Fruit fly (Drosophila melanogaster) whole organism, embryonic: Measurements from ENCODE around the gene CG13675.

ENCODE experiments used
- Adf1 ChIP-seq: fragments of 200-800 bp; sonication (Bioruptor generic); IDR thresholded peaks from 2 replicates; pipeline ENCODE4 v1.3.6; 2022; ENCODE audit warnings: missing biosample characterization, missing genetic modification characterization
- Bteb2 ChIP-seq: fragments of 200-800 bp; sonication (Bioruptor generic); optimal IDR thresholded peaks from 2 replicates; lab custom pipeline; 2016; ENCODE audit warnings: missing biosample characterization, missing genetic modification characterization
- C15 ChIP-seq: fragments of 200-800 bp; sonication (Bioruptor generic); IDR thresholded peaks from 3 replicates; pipeline ENCODE4 v1.3.6; 2022; ENCODE audit warnings: missing biosample characterization, missing genetic modification characterization
- CG1024 ChIP-seq: fragments of 200-800 bp; sonication (Bioruptor generic); IDR thresholded peaks from 2 replicates; pipeline ENCODE4 v1.3.6; 2022; ENCODE audit warnings: missing biosample characterization, missing genetic modification characterization
- CG10565 ChIP-seq: fragments of 200-800 bp; sonication (Bioruptor generic); optimal IDR thresholded peaks from 3 replicates; lab custom pipeline; 2016; ENCODE audit warnings: missing biosample characterization, mild to moderate bottlenecking, missing genetic modification characterization
- CG11085 ChIP-seq: fragments of 200-800 bp; sonication (Bioruptor generic); IDR thresholded peaks from 2 replicates; pipeline ENCODE4 v1.3.6; 2022; ENCODE audit warnings: missing biosample characterization, missing genetic modification characterization
- CG1233 ChIP-seq: fragments of 200-800 bp; sonication (Bioruptor generic); optimal IDR thresholded peaks from 4 replicates; lab custom pipeline; 2018; ENCODE audit warnings: missing biosample characterization, mild to moderate bottlenecking, missing genetic modification characterization
- CG12769 ChIP-seq: fragments of 200-800 bp; sonication (Bioruptor generic); optimal IDR thresholded peaks from 2 replicates; lab custom pipeline; 2019; ENCODE audit warnings: missing biosample characterization, mild to moderate bottlenecking, missing genetic modification characterization, moderate library complexity
- CG12942 ChIP-seq: fragments of 200-800 bp; sonication (Bioruptor generic); optimal IDR thresholded peaks from 3 replicates; lab custom pipeline; 2016; ENCODE audit warnings: missing biosample characterization, missing genetic modification characterization
- CG13287 ChIP-seq: fragments of 200-800 bp; sonication (Bioruptor generic); IDR thresholded peaks from 2 replicates; pipeline ENCODE4 v1.3.6; 2022; ENCODE audit warnings: missing biosample characterization, missing genetic modification characterization; ENCODE audit not compliant: partially characterized antibody
- CG13624 ChIP-seq: fragments of 200-800 bp; sonication (Bioruptor generic); optimal IDR thresholded peaks from 2 replicates; lab custom pipeline; 2016; ENCODE audit warnings: missing biosample characterization, missing genetic modification characterization
- CG14710 ChIP-seq: fragments of 200-800 bp; sonication (Bioruptor generic); optimal IDR thresholded peaks from 3 replicates; lab custom pipeline; 2019; ENCODE audit warnings: missing biosample characterization, mild to moderate bottlenecking, missing genetic modification characterization, moderate library complexity
- CG1647 ChIP-seq: fragments of 200-800 bp; sonication (Bioruptor generic); optimal IDR thresholded peaks from 3 replicates; lab custom pipeline; 2016; ENCODE audit warnings: missing biosample characterization, missing genetic modification characterization
- CG17829 ChIP-seq: fragments of 200-800 bp; optimal IDR thresholded peaks from 2 replicates; lab custom pipeline; 2019; ENCODE audit warnings: missing biosample characterization, mild to moderate bottlenecking, missing genetic modification characterization, moderate library complexity
- CG17912 ChIP-seq: fragments of 200-800 bp; sonication (Bioruptor generic); optimal IDR thresholded peaks from 2 replicates; lab custom pipeline; 2018; ENCODE audit warnings: missing biosample characterization, mild to moderate bottlenecking, missing genetic modification characterization
- CG6175 ChIP-seq: fragments of 200-800 bp; sonication (Bioruptor generic); IDR thresholded peaks from 3 replicates; pipeline ENCODE4 v1.3.6; 2022; ENCODE audit warnings: missing biosample characterization, missing genetic modification characterization
- CG6254 ChIP-seq: fragments of 200-800 bp; sonication (Bioruptor generic); optimal IDR thresholded peaks from 3 replicates; lab custom pipeline; 2017; ENCODE audit warnings: mild to moderate bottlenecking, missing biosample characterization, missing genetic modification reagents, missing genetic modification characterization
- CG7556 ChIP-seq: fragments of 200-800 bp; sonication (Bioruptor generic); optimal IDR thresholded peaks from 2 replicates; lab custom pipeline; 2017; ENCODE audit warnings: missing biosample characterization, mild to moderate bottlenecking, missing genetic modification characterization
- CG7963 ChIP-seq: fragments of 200-800 bp; sonication (Bioruptor generic); IDR thresholded peaks from 3 replicates; pipeline ENCODE4 v1.3.6; 2022; ENCODE audit warnings: missing biosample characterization, missing genetic modification characterization; ENCODE audit not compliant: partially characterized antibody
- CG8388 ChIP-seq: fragments of 200-800 bp; sonication (Bioruptor generic); optimal IDR thresholded peaks from 2 replicates; lab custom pipeline; 2019; ENCODE audit warnings: missing biosample characterization, mild to moderate bottlenecking, missing genetic modification characterization, moderate library complexity
- D19B ChIP-seq: fragments of 200-800 bp; sonication (Bioruptor generic); optimal IDR thresholded peaks from 2 replicates; lab custom pipeline; 2017; ENCODE audit warnings: missing biosample characterization, mild to moderate bottlenecking, missing genetic modification characterization
- Doc3 ChIP-seq: fragments of 200-800 bp; sonication (Bioruptor generic); IDR thresholded peaks from 3 replicates; pipeline ENCODE4 v1.3.6; 2022; ENCODE audit warnings: missing biosample characterization, missing genetic modification characterization; ENCODE audit not compliant: partially characterized antibody
- Ets97D ChIP-seq: fragments of 200-800 bp; sonication (Bioruptor generic); optimal IDR thresholded peaks from 3 replicates; lab custom pipeline; 2016; ENCODE audit warnings: missing biosample characterization, missing genetic modification characterization
- H15 ChIP-seq: fragments of 200-800 bp; sonication (Bioruptor generic); IDR thresholded peaks from 3 replicates; pipeline ENCODE4 v1.3.6; 2022; ENCODE audit warnings: missing biosample characterization, missing genetic modification characterization
- Hmx ChIP-seq: fragments of 200-800 bp; sonication (Bioruptor generic); optimal IDR thresholded peaks from 2 replicates; lab custom pipeline; 2016; ENCODE audit warnings: missing biosample characterization, missing genetic modification characterization
- MBD-R2 ChIP-seq: fragments of 200-800 bp; sonication (Bioruptor generic); IDR thresholded peaks from 2 replicates; pipeline ENCODE4 v1.3.6; 2022; ENCODE audit warnings: missing biosample characterization, missing genetic modification characterization
- Med ChIP-seq: fragments of 200-800 bp; sonication (Bioruptor generic); peaks from one replicate; lab custom pipeline; 2016; ENCODE audit warnings: missing biosample characterization, missing genetic modification characterization, mild to moderate bottlenecking, inconsistent platforms, moderate library complexity
- Nf-YA ChIP-seq: fragments of 200-800 bp; sonication (Bioruptor generic); IDR thresholded peaks from 2 replicates; pipeline ENCODE4 v1.3.6; 2022; ENCODE audit warnings: missing biosample characterization, missing genetic modification characterization
- Opbp ChIP-seq: fragments of 200-800 bp; sonication (Bioruptor generic); IDR thresholded peaks from 3 replicates; pipeline ENCODE4 v1.3.6; 2022; ENCODE audit warnings: missing biosample characterization, missing genetic modification characterization; ENCODE audit not compliant: partially characterized antibody
- Poxn ChIP-seq: fragments of 200-800 bp; sonication (Bioruptor generic); IDR thresholded peaks from 2 replicates; pipeline ENCODE4 v1.3.6; 2022; ENCODE audit warnings: missing biosample characterization, missing genetic modification characterization
- Ptx1 ChIP-seq: fragments of 200-800 bp; sonication (Bioruptor generic); IDR thresholded peaks from 2 replicates; pipeline ENCODE4 v1.3.6; 2022; ENCODE audit warnings: missing biosample characterization, missing genetic modification characterization
- amos ChIP-seq: fragments of 200-800 bp; sonication (Bioruptor generic); IDR thresholded peaks from 2 replicates; pipeline ENCODE4 v1.3.6; 2022; ENCODE audit warnings: missing biosample characterization, missing genetic modification characterization; ENCODE audit not compliant: partially characterized antibody
- ara ChIP-seq: fragments of 200-800 bp; sonication (Bioruptor generic); IDR thresholded peaks from 2 replicates; pipeline ENCODE4 v1.3.6; 2022; ENCODE audit warnings: missing biosample characterization, missing genetic modification characterization
- cato ChIP-seq: fragments of 200-800 bp; sonication (Bioruptor generic); optimal IDR thresholded peaks from 2 replicates; lab custom pipeline; 2016; ENCODE audit warnings: missing biosample characterization, missing genetic modification characterization, borderline replicate concordance
- cg ChIP-seq: fragments of 200-800 bp; sonication (Bioruptor generic); optimal IDR thresholded peaks from 3 replicates; lab custom pipeline; 2019; ENCODE audit warnings: missing biosample characterization, mild to moderate bottlenecking, missing genetic modification characterization, moderate library complexity
- corto ChIP-seq: fragments of 200-800 bp; sonication (Bioruptor generic); optimal IDR thresholded peaks from 2 replicates; lab custom pipeline; 2016; ENCODE audit warnings: missing biosample characterization, mild to moderate bottlenecking, missing genetic modification characterization, moderate library complexity
- da ChIP-seq: fragments of 200-800 bp; sonication (Bioruptor generic); optimal IDR thresholded peaks from 2 replicates; lab custom pipeline; 2016; ENCODE audit warnings: missing biosample characterization, missing genetic modification characterization
- dysf ChIP-seq: fragments of 200-800 bp; sonication (Bioruptor generic); IDR thresholded peaks from 3 replicates; pipeline ENCODE4 v1.3.6; 2022; ENCODE audit warnings: missing biosample characterization, missing genetic modification characterization
- emc ChIP-seq: fragments of 200-800 bp; sonication (Bioruptor generic); optimal IDR thresholded peaks from 2 replicates; lab custom pipeline; 2016; ENCODE audit warnings: missing biosample characterization, missing genetic modification characterization
- gcm ChIP-seq: fragments of 200-800 bp; sonication (Bioruptor generic); optimal IDR thresholded peaks from 2 replicates; lab custom pipeline; 2019; ENCODE audit warnings: missing biosample characterization, mild to moderate bottlenecking, missing genetic modification characterization, moderate library complexity
- grau ChIP-seq: fragments of 200-800 bp; optimal IDR thresholded peaks from 3 replicates; lab custom pipeline; 2019; ENCODE audit warnings: missing biosample characterization, mild to moderate bottlenecking, missing genetic modification characterization, moderate library complexity
- hbn ChIP-seq: fragments of 200-800 bp; sonication (Bioruptor generic); IDR thresholded peaks from 2 replicates; pipeline ENCODE4 v1.3.6; 2022; ENCODE audit warnings: missing biosample characterization, missing genetic modification characterization; ENCODE audit not compliant: partially characterized antibody
- knrl ChIP-seq: fragments of 200-800 bp; sonication (Bioruptor generic); IDR thresholded peaks from 3 replicates; pipeline ENCODE4 v1.3.6; 2022; ENCODE audit warnings: missing biosample characterization, missing genetic modification characterization; ENCODE audit not compliant: partially characterized antibody
- run ChIP-seq: fragments of 200-800 bp; sonication (Bioruptor generic); optimal IDR thresholded peaks from 3 replicates; lab custom pipeline; 2018; ENCODE audit warnings: missing biosample characterization, mild to moderate bottlenecking, missing genetic modification characterization
- sob ChIP-seq: fragments of 200-800 bp; sonication (Bioruptor generic); IDR thresholded peaks from 2 replicates; pipeline ENCODE4 v1.3.6; 2022; ENCODE audit warnings: missing biosample characterization, missing genetic modification characterization
- ssp ChIP-seq: fragments of 200-800 bp; sonication (Bioruptor generic); IDR thresholded peaks from 2 replicates; pipeline ENCODE4 v1.3.6; 2022; ENCODE audit warnings: missing biosample characterization, missing genetic modification characterization
- sug ChIP-seq: fragments of 200-800 bp; optimal IDR thresholded peaks from 2 replicates; lab custom pipeline; 2019; ENCODE audit warnings: missing biosample characterization, mild to moderate bottlenecking, missing genetic modification characterization, moderate library complexity
- tio ChIP-seq: fragments of 200-800 bp; sonication (Bioruptor generic); optimal IDR thresholded peaks from 2 replicates; lab custom pipeline; 2017; ENCODE audit warnings: missing biosample characterization, missing genetic modification characterization, inconsistent platforms
- wek ChIP-seq: fragments of 200-800 bp; sonication (Bioruptor generic); optimal IDR thresholded peaks from 3 replicates; lab custom pipeline; 2018; ENCODE audit warnings: missing biosample characterization, mild to moderate bottlenecking, missing genetic modification characterization, moderate library complexity

The CG13675 gene

DNA sequence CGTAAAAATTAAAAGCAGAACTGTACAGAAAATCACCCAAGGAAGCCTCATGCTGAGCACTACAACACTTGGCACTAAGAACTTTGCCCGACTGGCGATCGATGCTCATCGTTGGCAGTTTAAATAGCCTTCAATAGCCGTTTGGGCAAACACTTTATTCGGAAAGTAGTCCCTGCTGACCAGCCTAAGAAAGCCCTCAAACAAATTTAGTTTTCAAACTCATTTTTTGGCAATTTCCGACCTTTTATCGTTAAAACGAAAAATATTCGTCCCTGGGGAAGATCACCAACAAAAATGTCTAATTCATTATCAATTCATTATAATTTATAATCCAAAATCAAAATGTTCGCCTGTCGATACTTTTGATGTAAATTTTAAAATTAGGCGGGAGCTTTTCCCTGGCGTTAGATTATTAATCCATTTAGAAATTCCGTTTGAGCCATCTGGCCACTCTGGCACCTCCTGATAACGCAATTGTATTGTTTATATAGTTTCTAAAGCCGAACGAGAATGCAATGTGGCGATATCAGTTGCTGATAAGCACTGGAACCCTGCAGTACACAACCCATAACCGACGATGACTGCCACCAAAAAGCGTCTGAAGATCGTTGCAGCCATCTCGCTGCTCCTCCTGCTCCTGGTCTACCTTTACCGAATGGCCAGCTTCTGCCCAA lies 15.3 kb upstream of the CG13675 start, which contains the start of the genes mthl7 and Uxs (continued):
- TF ChIP-seq Poxn (GFP tag; lab: Robert Waterston, UW) (no peak), wek (GFP tag; lab: Kevin White, UChicago) (no peak), tio (no peak), CG8388 (GFP tag; lab: Kevin White, UChicago) (no peak), ara (no peak), CG12942 (GFP tag; lab: Kevin White, UChicago) (no peak), MBD-R2 (peak; percentile 75), CG1233 (GFP tag; lab: Kevin White, UChicago) (no peak), CG13287 (GFP tag; lab: Robert Waterston, UW) (peak; percentile 67), CG1647 (GFP tag; lab: Kevin White, UChicago) (no peak), Hmx (no peak), C15 (GFP tag; lab: Robert Waterston, UW) (no peak), gcm (GFP tag; lab: Kevin White, UChicago) (no peak), cato (GFP tag; lab: Kevin White, UChicago) (no peak), Adf1 (no peak), CG11085 (GFP tag; lab: Robert Waterston, UW) (no peak), CG17829 (no peak), CG13624 (GFP tag; lab: Kevin White, UChicago) (no peak), CG6175 (GFP tag; lab: Robert Waterston, UW) (no peak), ssp (no peak), da (GFP tag; lab: Kevin White, UChicago) (no peak), H15 (GFP tag; lab: Robert Waterston, UW) (no peak), D19B (GFP tag; lab: Kevin White, UChicago) (no peak), Bteb2 (no peak), Opbp (GFP tag; lab: Robert Waterston, UW) (0 out of 3 replicates have a peak, but pooled peaks have one; percentile 26), amos (peak; percentile 30; the same call in 1 of the 2 replicates), Ets97D (GFP tag; lab: Kevin White, UChicago) (peak; percentile 16), CG10565 (GFP tag; lab: Kevin White, UChicago) (no peak), CG7556 (GFP tag; lab: Kevin White, UChicago) (no peak), sug (peak; percentile 4), corto (no peak), knrl (GFP tag; lab: Robert Waterston, UW) (peak; percentile 35; the same call in 1 of the 3 replicates), dysf (GFP tag; lab: Robert Waterston, UW) (no peak), grau (peak; percentile 15), CG6254 (GFP tag; lab: Kevin White, UChicago) (no peak), Ptx1 (GFP tag; lab: Robert Waterston, UW) (no peak), Med (GFP tag; lab: Kevin White, UChicago) (peak; percentile 36), CG1024 (no peak), Doc3 (GFP tag; lab: Robert Waterston, UW) (0 out of 3 replicates have a peak, but pooled peaks have one; percentile 46), Nf-YA (GFP tag; lab: Robert Waterston, UW) (no peak), emc (no peak), hbn (GFP tag; lab: Robert Waterston, UW) (peak; percentile 29; the same call in 1 of the 2 replicates), sob (GFP tag; lab: Robert Waterston, UW) (no peak), run (no peak), CG12769 (tag; lab: Kevin White, UChicago) (no peak), CG17912 (no peak), cg (GFP tag; lab: Kevin White, UChicago) (no peak), CG7963 (GFP tag; lab: Robert Waterston, UW) (0 out of 3 replicates have a peak, but pooled peaks have one; percentile 29), CG14710 (tag; lab: Kevin White, UChicago) (peak; percentile 4)
